Fruit fly (Drosophila melanogaster) whole organism, adult: Measurements from ENCODE around the gene Ugt316A1.

Experiments
- CG11617 ChIP-seq: fragments of 200-800 bp; sonication (Bioruptor generic); optimal IDR thresholded peaks from 2 replicates; lab custom pipeline; 2017; ENCODE audit warnings: mild to moderate bottlenecking, missing biosample characterization, missing genetic modification reagents, missing genetic modification characterization
- CG12768 ChIP-seq: fragments of 200-800 bp; sonication (Bioruptor generic); optimal IDR thresholded peaks from 2 replicates; lab custom pipeline; 2017; ENCODE audit warnings: missing biosample characterization, missing genetic modification characterization, mild to moderate bottlenecking, moderate library complexity, missing genetic modification reagents
- CG14711 ChIP-seq: fragments of 200-800 bp; sonication (Bioruptor generic); optimal IDR thresholded peaks from 2 replicates; lab custom pipeline; 2018; ENCODE audit warnings: missing biosample characterization, mild to moderate bottlenecking, missing genetic modification characterization, moderate library complexity
- CG1620 ChIP-seq: fragments of 200-800 bp; sonication (Bioruptor generic); optimal IDR thresholded peaks from 2 replicates; lab custom pipeline; 2016; ENCODE audit warnings: missing biosample characterization, missing genetic modification characterization
- CG33017 ChIP-seq: fragments of 200-800 bp; sonication (Bioruptor generic); optimal IDR thresholded peaks from 2 replicates; lab custom pipeline; 2018; ENCODE audit warnings: missing biosample characterization, mild to moderate bottlenecking, missing genetic modification characterization, moderate library complexity
- CG5204 ChIP-seq: fragments of 200-800 bp; sonication (Bioruptor generic); optimal IDR thresholded peaks from 2 replicates; lab custom pipeline; 2016; ENCODE audit warnings: missing biosample characterization, missing genetic modification characterization
- CG7045 ChIP-seq: fragments of 200-800 bp; sonication (Bioruptor generic); optimal IDR thresholded peaks from 2 replicates; lab custom pipeline; 2017; ENCODE audit warnings: missing biosample characterization, mild to moderate bottlenecking, missing genetic modification characterization
- CG7101 ChIP-seq: fragments of 200-800 bp; sonication (Bioruptor generic); optimal IDR thresholded peaks from 2 replicates; lab custom pipeline; 2018; ENCODE audit warnings: missing biosample characterization, mild to moderate bottlenecking, missing genetic modification characterization, moderate library complexity
- Clk ChIP-seq: fragments of 200-800 bp; sonication (Bioruptor generic); optimal IDR thresholded peaks from 2 replicates; lab custom pipeline; 2017; ENCODE audit warnings: missing biosample characterization, missing genetic modification characterization
- Hr96 ChIP-seq: fragments of 200-800 bp; sonication (Bioruptor generic); optimal IDR thresholded peaks from 2 replicates; lab custom pipeline; 2016; ENCODE audit warnings: missing biosample characterization, missing genetic modification characterization
- bab1 ChIP-seq: fragments of 200-800 bp; sonication (Bioruptor generic); optimal IDR thresholded peaks from 3 replicates; lab custom pipeline; 2019; ENCODE audit warnings: missing biosample characterization, mild to moderate bottlenecking, missing genetic modification characterization, moderate library complexity
- cic ChIP-seq: fragments of 200-800 bp; sonication (Bioruptor generic); optimal IDR thresholded peaks from 2 replicates; lab custom pipeline; 2017; ENCODE audit warnings: missing biosample characterization, mild to moderate bottlenecking, missing genetic modification characterization, moderate library complexity
- cnc ChIP-seq, 2 experiments: fragments of >200 bp; optimal IDR thresholded peaks; 2 replicates each; lab custom pipeline; 2017
- kay ChIP-seq: fragments of 200-800 bp; sonication (Bioruptor generic); peaks from one replicate; lab custom pipeline; 2016; ENCODE audit warnings: missing biosample characterization, missing genetic modification characterization, borderline replicate concordance
- ovo ChIP-seq: fragments of 200-800 bp; sonication (Bioruptor generic); optimal IDR thresholded peaks from 2 replicates; lab custom pipeline; 2016; ENCODE audit warnings: missing biosample characterization, missing genetic modification characterization
- pad ChIP-seq: fragments of 200-800 bp; sonication (Bioruptor generic); optimal IDR thresholded peaks from 3 replicates; lab custom pipeline; 2017; ENCODE audit warnings: missing biosample characterization, missing genetic modification characterization, mild to moderate bottlenecking, moderate library complexity, missing genetic modification reagents
- tj ChIP-seq: fragments of 200-800 bp; sonication (Bioruptor generic); optimal IDR thresholded peaks from 3 replicates; lab custom pipeline; 2017; ENCODE audit warnings: missing biosample characterization, mild to moderate bottlenecking, missing genetic modification characterization, moderate library complexity
- toe ChIP-seq: fragments of 200-800 bp; sonication (Bioruptor generic); optimal IDR thresholded peaks from 2 replicates; lab custom pipeline; 2016; ENCODE audit warnings: missing biosample characterization, missing genetic modification characterization

Ugt316A1 gene

DNA sequence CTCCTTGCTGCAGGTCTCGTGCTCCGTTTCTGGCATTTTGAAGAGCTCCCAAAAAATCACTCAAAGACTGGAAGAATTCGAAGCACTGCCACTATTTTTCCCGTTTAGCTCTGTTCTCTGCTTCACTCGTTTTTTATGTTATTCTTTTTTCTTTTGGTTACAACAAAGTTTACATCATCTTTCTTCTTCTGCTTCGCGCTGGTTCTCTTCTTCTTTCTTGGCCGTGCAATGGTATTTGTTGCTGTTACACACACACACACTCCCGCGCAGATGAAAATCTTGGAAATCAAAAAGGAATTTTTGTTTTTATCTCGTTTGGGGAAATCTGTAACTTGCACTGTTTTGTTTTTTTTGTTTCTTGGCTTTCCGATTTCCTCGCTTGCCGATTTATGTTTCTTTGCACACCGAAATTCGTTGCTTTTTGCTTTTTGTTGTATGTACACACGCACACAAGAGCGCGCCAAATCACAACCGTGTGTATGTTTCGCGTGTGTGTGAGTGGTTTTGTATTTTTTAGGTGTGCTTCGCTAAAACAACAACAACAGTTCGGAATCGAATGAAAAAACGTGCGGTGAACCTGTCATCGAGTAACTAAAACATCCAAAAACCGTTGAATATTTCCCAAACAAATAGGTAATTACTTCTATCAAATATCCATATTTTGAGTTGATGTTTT, 23.2 kb upstream of the Ugt316A1 start:
- TF ChIP-seq cic (GFP tag; lab: Kevin White, UChicago) (peak; percentile 41), ovo (GFP tag; lab: Kevin White, UChicago) (no peak)

DNA sequence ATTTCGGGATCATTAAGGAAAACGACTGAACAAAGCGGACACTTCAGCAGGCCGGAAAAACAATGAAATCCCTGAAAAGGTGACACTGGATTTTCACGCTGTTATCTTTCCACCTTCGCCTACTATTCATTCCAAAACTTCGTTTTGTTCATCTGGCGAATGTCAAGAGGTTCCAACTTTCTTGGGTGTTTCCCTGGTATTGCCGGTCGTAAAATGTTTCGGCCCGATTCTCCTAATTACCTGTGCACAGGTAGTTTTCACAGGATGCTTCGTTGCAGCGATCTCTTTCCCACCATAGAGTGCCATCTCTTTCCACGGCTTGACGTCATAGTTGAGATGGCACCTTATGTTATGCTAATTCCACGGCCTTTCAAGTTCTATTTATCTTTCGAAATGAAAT, 20.5 kb upstream of the Ugt316A1 start:
- TF ChIP-seq cnc (optimal IDR thresholded peaks at IDR 0.05; lab: Kevin White, UChicago) (no peak), CG7101 (no peak), CG14711 (tag; lab: Kevin White, UChicago) (no peak), CG12768 (no peak), tj (no peak), CG5204 (GFP tag; lab: Kevin White, UChicago) (no peak), pad (GFP tag; lab: Kevin White, UChicago) (no peak), toe (GFP tag; lab: Kevin White, UChicago) (no peak), Hr96 (GFP tag; lab: Kevin White, UChicago) (no peak), CG7045 (GFP tag; lab: Kevin White, UChicago) (no peak), CG1620 (GFP tag; lab: Kevin White, UChicago) (no peak)

DNA sequence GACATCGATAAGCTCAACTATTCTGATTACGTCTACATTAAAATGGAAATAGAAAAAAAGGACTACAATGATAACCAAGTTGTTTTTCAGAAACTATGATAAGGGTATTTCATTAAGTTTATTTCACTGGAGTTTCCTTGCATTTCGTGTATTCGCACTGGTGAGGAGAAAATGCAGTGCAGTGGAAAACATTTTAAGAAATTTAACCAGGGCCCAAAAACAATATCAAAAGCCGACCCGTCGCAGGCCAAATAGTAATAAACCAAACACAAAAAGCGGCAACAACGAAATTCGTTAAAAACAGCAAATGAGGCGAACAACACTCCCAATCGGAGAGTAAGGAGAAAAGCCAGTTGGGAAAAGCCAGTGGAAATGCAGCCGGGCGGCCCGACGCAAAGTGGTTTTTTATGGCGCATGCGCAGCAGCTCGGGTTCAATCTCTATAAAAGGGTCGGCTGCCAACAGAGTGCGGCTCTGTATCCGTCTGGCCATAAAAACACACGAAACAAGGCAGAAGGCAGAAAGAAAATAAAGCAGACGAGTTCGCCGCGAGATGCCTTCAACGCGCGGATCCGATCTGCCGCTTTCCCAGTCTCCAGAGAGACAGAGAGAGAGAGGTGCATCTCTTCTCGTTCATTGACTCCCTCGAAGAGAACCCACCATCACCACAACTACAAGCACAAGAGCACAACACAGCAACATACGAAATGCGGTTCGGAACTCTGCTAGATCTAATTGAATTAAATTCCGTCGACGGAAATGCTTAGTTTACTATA, 18.5 kb upstream of the Ugt316A1 start:
- TF ChIP-seq CG33017 (no peak), CG1620 (GFP tag; lab: Kevin White, UChicago) (no peak), CG11617 (GFP tag; lab: Kevin White, UChicago) (no peak), cic (GFP tag; lab: Kevin White, UChicago) (no peak), CG7101 (no peak), pad (GFP tag; lab: Kevin White, UChicago) (no peak), bab1 (no peak), Clk (no peak), cnc (optimal IDR thresholded peaks at IDR 0.05; lab: Kevin White, UChicago) (no peak), CG7045 (GFP tag; lab: Kevin White, UChicago) (no peak), ovo (GFP tag; lab: Kevin White, UChicago) (no peak)

DNA sequence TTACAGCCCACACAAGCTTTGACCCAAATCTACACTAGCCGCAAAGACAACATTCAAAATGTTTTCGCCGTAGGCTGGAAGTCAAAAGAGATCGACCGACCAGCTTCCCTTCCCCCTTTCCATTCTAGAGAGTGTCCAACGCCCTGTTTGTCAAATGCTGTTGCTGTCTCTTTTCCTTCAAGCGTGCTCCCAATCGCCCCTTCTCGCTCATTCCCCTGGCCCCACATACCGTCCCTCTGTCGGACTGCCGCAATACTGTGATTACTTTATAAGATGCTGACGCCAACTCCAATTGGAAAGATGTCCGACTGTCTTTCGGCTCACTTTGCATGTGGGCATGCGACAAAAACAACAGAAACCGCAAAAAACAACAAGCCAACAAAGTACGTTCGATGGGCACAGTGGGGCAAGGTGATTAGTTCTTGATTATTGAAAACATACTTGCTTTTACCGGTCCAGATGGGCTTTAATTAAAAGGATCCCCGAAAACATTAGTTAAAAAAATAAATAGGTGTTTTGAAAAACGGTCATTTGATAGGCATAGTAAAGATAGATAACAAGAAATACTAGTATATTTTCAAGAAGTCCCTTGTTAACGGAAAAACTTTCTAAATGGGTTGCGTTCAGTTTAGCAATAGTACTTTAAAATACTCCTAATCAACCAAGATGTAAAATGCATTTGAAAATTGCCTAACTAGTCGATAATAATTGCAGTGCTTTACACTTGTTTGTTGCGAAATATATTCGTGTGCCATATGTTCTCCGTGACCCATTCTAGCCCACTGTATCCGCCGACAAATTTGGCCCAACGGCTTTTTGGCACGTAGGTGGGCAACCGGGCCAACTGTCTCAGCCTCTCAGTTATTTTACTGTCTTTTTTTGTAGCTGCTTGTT, 17.4 kb upstream of the Ugt316A1 start:
- TF ChIP-seq toe (GFP tag; lab: Kevin White, UChicago) (no peak), tj (peak; percentile 75), pad (GFP tag; lab: Kevin White, UChicago) (peak; percentile 93), CG14711 (tag; lab: Kevin White, UChicago) (no peak), kay (peak; percentile 28)

DNA sequence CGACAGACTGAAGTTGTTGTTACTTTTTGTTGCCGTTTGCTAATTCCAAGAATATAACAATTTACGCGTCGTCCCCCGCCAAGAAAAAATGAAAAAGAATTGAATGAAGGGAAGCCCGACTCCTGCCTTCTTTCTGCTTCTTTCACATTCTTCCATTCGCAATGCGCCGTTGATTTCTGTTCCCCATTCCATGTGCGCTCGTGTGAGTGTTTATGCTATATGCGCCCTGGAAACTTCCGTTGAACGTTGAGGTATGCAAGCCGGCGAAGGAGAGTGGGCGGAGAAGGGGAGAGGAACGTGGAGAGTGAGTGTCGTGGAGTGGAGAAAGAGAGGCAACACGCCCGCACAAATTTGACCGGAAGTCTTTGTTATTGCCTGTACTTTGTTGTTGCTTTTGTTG, 16.5 kb upstream of the Ugt316A1 start:
- TF ChIP-seq CG11617 (GFP tag; lab: Kevin White, UChicago), result no peak
- peak; percentile 98 for TF ChIP-seq pad (GFP tag; lab: Kevin White, UChicago)

DNA sequence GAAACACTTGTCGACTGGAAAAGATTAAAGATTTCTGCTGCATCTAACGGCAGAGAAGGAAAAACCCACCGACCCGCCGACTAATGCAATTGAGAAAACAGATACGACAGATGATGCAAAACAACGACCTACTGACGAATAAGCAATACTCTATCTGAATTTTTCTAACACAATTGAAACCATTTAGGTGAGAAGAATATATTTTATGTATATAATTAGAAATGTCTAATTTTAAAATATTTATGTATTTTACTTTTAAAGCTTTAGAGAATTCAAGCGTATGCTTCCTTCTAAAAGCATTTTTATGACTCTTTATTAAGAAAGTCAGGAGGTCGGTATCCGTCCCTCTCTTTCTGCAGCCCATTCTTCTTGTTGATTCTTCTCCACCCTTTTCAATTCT, 15.8 kb upstream of the Ugt316A1 start:
- TF ChIP-seq pad (GFP tag; lab: Kevin White, UChicago) (no peak), cnc (optimal IDR thresholded peaks at IDR 0.05; lab: Kevin White, UChicago) (no peak)

DNA sequence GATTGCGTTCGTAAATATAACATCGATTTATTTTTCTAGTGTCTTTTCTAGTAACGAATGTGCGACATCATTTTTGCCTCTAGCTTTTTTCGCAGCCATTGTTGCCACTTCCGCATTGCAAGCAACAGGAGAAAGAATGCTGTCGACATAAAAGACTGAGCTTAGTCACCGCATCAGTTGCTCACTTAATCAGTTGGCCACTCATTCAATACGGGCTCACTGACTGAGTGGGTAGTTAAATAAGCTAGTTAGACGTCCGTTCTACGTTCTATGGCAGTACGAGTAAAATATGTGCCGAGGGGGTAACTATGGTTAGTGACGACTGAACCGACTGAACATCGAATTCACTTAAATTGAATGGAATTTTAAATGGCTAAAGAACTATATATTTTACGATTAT, 13.4 kb upstream of the Ugt316A1 start:
- TF ChIP-seq Hr96 (GFP tag; lab: Kevin White, UChicago) (no peak), CG1620 (GFP tag; lab: Kevin White, UChicago) (no peak), toe (GFP tag; lab: Kevin White, UChicago) (no peak), kay (peak; percentile 70)
